Worm (Caenorhabditis elegans) whole organism, L4/young adult: ENCODE data around the gene pigc-1.
A peak's percentile ranks its signal among the peaks of the same experiment; 100 is the strongest.
"Not testable (repeated sequence)": the region's sequence is repeated elsewhere in the genome, so short reads cannot be mapped to it uniquely, and the experiment has no call there.

ENCODE experiments used
- W03F9.2 ChIP-seq: fragments of 150-350 bp; optimal IDR thresholded peaks from 2 replicates; lab custom pipeline; 2014; ENCODE audit warnings: missing biosample characterization, missing genetic modification characterization
- dao-5 ChIP-seq: sonication (generic microtip); optimal IDR thresholded peaks from 2 replicates; lab custom pipeline; 2016; ENCODE audit warnings: missing genotype, missing genetic modification characterization, moderate library complexity, missing compliant biosample characterization
- him-1 ChIP-seq: sonication (generic microtip); optimal IDR thresholded peaks from 2 replicates; lab custom pipeline; 2016; ENCODE audit warnings: missing genotype, missing genetic modification reagents, missing genetic modification characterization, missing compliant biosample characterization

The pigc-1 gene

ce11 chrIV:9335552-9336251 lies 7.2 kb downstream of the pigc-1 start, which contains the start of the genes coa-4 and T20D3.14:
TSS of gene coa-4 (minus strand) at chrIV:9335602.
TSS of gene T20D3.14 (minus strand) at chrIV:9335909.
- TF ChIP-seq dao-5 (tag; lab: Kevin White, UChicago) = no peak
- no peak for TF ChIP-seq W03F9.2 (tag; lab: Kevin White, UChicago)
- TF ChIP-seq him-1 (tag; lab: Kevin White, UChicago) = no peak

ce11 chrIV:9333007-9333406 lies 9.9 kb downstream of the pigc-1 start:
- no peak for TF ChIP-seq dao-5 (tag; lab: Kevin White, UChicago)
- no peak for TF ChIP-seq him-1 (tag; lab: Kevin White, UChicago)
- no peak for TF ChIP-seq W03F9.2 (tag; lab: Kevin White, UChicago)

ce11 chrIV:9330755-9331154 lies 12.2 kb downstream of the pigc-1 start, which contains the start of gene nspg-7.1:
TSS of gene nspg-7.1 (minus strand) at chrIV:9330855.
- TF ChIP-seq dao-5 (tag; lab: Kevin White, UChicago) (no peak), him-1 (tag; lab: Kevin White, UChicago) (no peak), W03F9.2 (tag; lab: Kevin White, UChicago) (no peak)

ce11 chrIV:9327706-9328105 lies 15.2 kb downstream of the pigc-1 start, which contains the start of gene clec-183:
TSS of gene clec-183 (plus strand) at chrIV:9328006.
- TF ChIP-seq W03F9.2 (tag; lab: Kevin White, UChicago) = no peak

- TF ChIP-seq him-1 (tag; lab: Kevin White, UChicago) (no peak), W03F9.2 (tag; lab: Kevin White, UChicago) (no peak), dao-5 (tag; lab: Kevin White, UChicago) (no peak)
Observed at ce11 chrIV:9323989-9324506, 18.9 kb downstream of the pigc-1 start, which contains the start of the genes nspg-11 and F49C12.15. TSS of gene nspg-11 (minus strand) at chrIV:9324089. TSS of gene F49C12.15 (plus strand) at chrIV:9324456.

ce11 chrIV:9322489-9322888 lies 20.5 kb downstream of the pigc-1 start:
- no peak for TF ChIP-seq W03F9.2 (tag; lab: Kevin White, UChicago)
- TF ChIP-seq dao-5 (tag; lab: Kevin White, UChicago) = no peak
- TF ChIP-seq him-1 (tag; lab: Kevin White, UChicago) = no peak

- TF ChIP-seq W03F9.2 (tag; lab: Kevin White, UChicago) (peak; percentile 28), him-1 (tag; lab: Kevin White, UChicago) (no peak), dao-5 (tag; lab: Kevin White, UChicago) (no peak)
Observed at ce11 chrIV:9321039-9321851, 21.7 kb downstream of the pigc-1 start, which contains the start of the genes F49C12.12 and vha-17. TSS of gene F49C12.12 (minus strand) at chrIV:9321089. TSS of gene vha-17 (plus strand) at chrIV:9321801.

- TF ChIP-seq W03F9.2 (tag; lab: Kevin White, UChicago) (no peak), dao-5 (tag; lab: Kevin White, UChicago) (no peak), him-1 (tag; lab: Kevin White, UChicago) (no peak)
Observed at ce11 chrIV:9320023-9320422, 22.9 kb downstream of the pigc-1 start.

ce11 chrIV:9319080-9319479 lies 23.9 kb downstream of the pigc-1 start, which contains the start of the genes F49C12.11 and nemt-1:
TSS of gene F49C12.11 (plus strand) at chrIV:9319380.
TSS of gene nemt-1 (minus strand) at chrIV:9319439.
- no peak for TF ChIP-seq dao-5 (tag; lab: Kevin White, UChicago)
- TF ChIP-seq W03F9.2 (tag; lab: Kevin White, UChicago) = no peak
- no peak for TF ChIP-seq him-1 (tag; lab: Kevin White, UChicago)

- TF ChIP-seq him-1 (tag; lab: Kevin White, UChicago) (no peak), W03F9.2 (tag; lab: Kevin White, UChicago) (no peak), dao-5 (tag; lab: Kevin White, UChicago) (no peak)
Observed at ce11 chrIV:9318147-9318546, 24.8 kb downstream of the pigc-1 start.

ce11 chrIV:9316068-9316681 lies 26.8 kb downstream of the pigc-1 start, which contains the start of the genes F49C12.9 and rpn-7:
TSS of gene F49C12.9 (minus strand) at chrIV:9316215.
TSS of gene rpn-7 (plus strand) at chrIV:9316631.
- TF ChIP-seq him-1 (tag; lab: Kevin White, UChicago) (no peak), dao-5 (tag; lab: Kevin White, UChicago) (no peak), W03F9.2 (tag; lab: Kevin White, UChicago) (peak; percentile 55)

ce11 chrIV:9312827-9313226 lies 30.1 kb downstream of the pigc-1 start, which contains the start of gene F49C12.7:
TSS of gene F49C12.7 (minus strand) at chrIV:9312927.
- TF ChIP-seq dao-5, him-1, W03F9.2 (tag; lab: Kevin White, UChicago): not testable (repeated sequence)
